Worm (Caenorhabditis elegans): ENCODE results near the gene C17H12.10.

Gene C17H12.10

DNA sequence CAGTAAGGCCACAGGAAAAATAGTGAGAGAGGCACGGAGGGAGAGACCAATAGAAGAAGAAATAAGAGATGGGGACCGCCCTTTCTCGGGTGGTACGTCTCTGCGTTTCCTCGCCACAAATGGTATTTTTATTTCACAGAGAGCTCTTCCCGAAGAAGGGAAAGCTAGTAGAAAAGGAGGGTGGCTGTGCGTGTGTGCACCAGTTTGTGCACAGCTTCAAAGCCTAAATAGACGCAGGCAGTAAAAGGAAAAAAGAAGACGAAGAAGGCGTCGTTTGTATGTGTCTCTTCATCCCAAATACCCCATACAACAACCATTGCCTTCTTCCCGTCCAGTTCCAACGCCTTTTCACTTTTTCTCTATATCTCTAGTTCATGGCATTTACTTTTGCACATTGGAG is 3.2 kb downstream of the C17H12.10 start (continued):
- TF ChIP-seq mdl-1 (tag; optimal IDR thresholded peaks at IDR 0.05) (no peak), nhr-6 (tag; optimal IDR thresholded peaks at IDR 0.05) (peak; percentile 35), R02D3.7 (tag; optimal IDR thresholded peaks at IDR 0.05) (no peak), nhr-11 (tag; optimal IDR thresholded peaks at IDR 0.05) (no peak), mbf-1 (tag; optimal IDR thresholded peaks at IDR 0.05) (no peak), F13H6.1 (tag; optimal IDR thresholded peaks at IDR 0.05) (peak; percentile 74), blmp-1 (tag; optimal IDR thresholded peaks at IDR 0.05; ENCODE audit: insufficient read depth) (no peak), sma-9 (GFP tag; optimal IDR thresholded peaks at IDR 0.05) (peak; percentile 42), sma-9 (tag; optimal IDR thresholded peaks at IDR 0.05) (no peak), nhr-21 (tag; optimal IDR thresholded peaks at IDR 0.05) (no peak), C34F6.9 (tag; optimal IDR thresholded peaks at IDR 0.05) (peak; percentile 74), sma-3 (GFP tag; optimal IDR thresholded peaks at IDR 0.05) (no peak), fos-1 (tag; optimal IDR thresholded peaks at IDR 0.05) (no peak), lin-39 (tag; optimal IDR thresholded peaks at IDR 0.05) (no peak), nhr-237 (tag; optimal IDR thresholded peaks at IDR 0.05) (no peak), nhr-129 (tag; optimal IDR thresholded peaks at IDR 0.05) (peak; percentile 62), Y55F3AM.14 (GFP tag; optimal IDR thresholded peaks at IDR 0.05) (peak; percentile 29), snpc-4 (tag; optimal IDR thresholded peaks at IDR 0.05) (peak; percentile 5), nhr-23 (tag; optimal IDR thresholded peaks at IDR 0.05) (no peak), elt-1 (tag; optimal IDR thresholded peaks at IDR 0.05) (no peak), nhr-12 (tag; optimal IDR thresholded peaks at IDR 0.05) (no peak), ceh-82 (tag; optimal IDR thresholded peaks at IDR 0.05) (peak; percentile 54), lsy-2 (tag; optimal IDR thresholded peaks at IDR 0.05) (peak; percentile 53 to 66)

DNA sequence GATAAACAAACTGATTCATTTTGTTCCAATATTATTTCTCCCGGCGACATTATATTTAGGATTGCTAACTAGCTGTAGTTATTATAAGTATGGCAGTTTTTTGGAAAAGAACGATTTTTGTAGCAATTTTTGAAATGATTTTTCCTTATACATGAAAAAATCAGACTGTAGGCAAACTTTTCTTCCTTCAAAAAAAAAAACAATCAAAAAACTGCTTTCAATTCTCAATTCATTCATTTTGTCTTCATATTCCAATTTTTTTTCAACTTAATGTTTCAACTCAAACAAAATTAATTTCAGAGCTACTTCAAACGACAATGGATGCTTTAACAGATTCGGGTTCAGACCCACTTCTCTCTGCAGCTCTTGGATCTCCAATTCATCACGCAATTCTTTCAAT is 5.2 kb downstream of the C17H12.10 start, which contains the start of gene ceh-48:
TSS of gene ceh-48 (plus strand) at position 301 of the 400 bp plus-strand sequence.
- TF ChIP-seq gmeb-1 (tag; optimal IDR thresholded peaks at IDR 0.05) (no peak), ceh-82 (tag; optimal IDR thresholded peaks at IDR 0.05) (no peak), nhr-25 (tag; optimal IDR thresholded peaks at IDR 0.05) (no peak)

DNA sequence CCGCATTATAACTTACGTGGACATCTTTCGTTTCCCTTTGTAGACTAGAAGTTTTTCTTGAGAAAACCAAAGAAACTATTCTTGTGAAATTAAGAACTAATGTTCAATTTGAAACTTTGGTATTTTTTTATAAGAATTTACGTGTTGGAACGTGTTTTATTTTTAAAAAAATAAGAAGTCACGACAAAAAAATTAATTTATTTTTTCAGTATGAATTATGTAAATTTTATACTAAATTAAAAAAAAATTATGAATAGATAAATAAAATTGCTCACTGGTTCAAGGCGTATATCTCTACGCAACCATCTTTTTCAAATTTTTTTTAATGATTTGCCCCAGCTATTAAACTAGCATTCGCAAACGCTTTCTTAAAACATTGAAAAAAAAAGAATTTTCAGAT is 11.0 kb downstream of the C17H12.10 start, which contains the start of gene C17H12.5:
TSS of gene C17H12.5 (minus strand) at position 101 of the 400 bp plus-strand sequence.
- TF ChIP-seq nhr-25 (tag; optimal IDR thresholded peaks at IDR 0.05): no peak
- TF ChIP-seq ztf-1 (GFP tag; conservative IDR thresholded peaks at IDR 0.05): no peak
- no peak for TF ChIP-seq F13H6.1 (tag; optimal IDR thresholded peaks at IDR 0.05)

DNA sequence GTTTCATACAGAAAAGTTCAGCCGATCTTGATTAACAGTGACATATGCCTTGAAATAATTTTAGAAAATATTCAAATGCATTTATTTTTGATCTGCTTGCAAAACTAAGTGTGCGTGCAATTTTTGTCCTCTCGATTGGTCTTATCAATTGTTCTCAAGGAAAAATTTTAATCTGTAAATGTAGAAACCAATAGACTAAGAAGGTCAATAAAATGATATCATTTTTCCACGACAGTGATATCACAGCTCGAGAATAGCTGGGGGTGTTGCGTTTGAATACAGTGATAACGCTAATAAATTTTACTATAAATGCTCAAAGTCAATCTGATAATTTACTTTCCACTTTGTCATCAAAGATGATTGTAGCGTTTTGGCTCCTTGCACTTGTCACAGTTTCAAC is 11.8 kb downstream of the C17H12.10 start, which contains the start of gene C17H12.8:
TSS of gene C17H12.8 (plus strand) at position 335 of the 400 bp plus-strand sequence.
- TF ChIP-seq sma-9 (GFP tag; optimal IDR thresholded peaks at IDR 0.05) (peak; percentile 48), sma-9 (tag; optimal IDR thresholded peaks at IDR 0.05) (no peak), ama-1 (optimal IDR thresholded peaks at IDR 0.05) (no peak), fos-1 (tag; optimal IDR thresholded peaks at IDR 0.05) (peak; percentile 73)

DNA sequence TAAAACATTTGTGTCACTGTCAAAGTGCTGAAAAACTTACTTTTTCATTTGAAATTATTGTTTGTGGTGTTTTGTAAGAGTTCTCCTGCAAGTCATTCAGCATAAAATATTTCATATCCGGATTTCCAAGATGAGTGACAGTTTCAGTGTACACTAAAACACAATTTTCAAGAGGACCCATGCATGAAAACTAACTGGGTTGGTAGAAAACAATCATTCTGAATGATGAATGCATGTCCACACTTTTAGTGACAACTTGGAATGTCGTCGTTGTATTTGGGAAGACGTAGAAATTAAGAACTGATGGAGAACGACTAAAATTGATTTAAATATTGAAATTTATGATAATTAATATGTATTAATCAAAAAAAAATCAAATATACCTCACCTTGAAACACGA is 15.1 kb downstream of the C17H12.10 start:
- TF ChIP-seq sma-9 (GFP tag; optimal IDR thresholded peaks at IDR 0.05) (no peak), sma-9 (tag; optimal IDR thresholded peaks at IDR 0.05) (no peak), nhr-23 (tag; optimal IDR thresholded peaks at IDR 0.05) (no peak), F13H6.1 (tag; optimal IDR thresholded peaks at IDR 0.05) (no peak), R02D3.7 (tag; optimal IDR thresholded peaks at IDR 0.05) (no peak), mbf-1 (tag; optimal IDR thresholded peaks at IDR 0.05) (no peak), aly-2 (tag; optimal IDR thresholded peaks at IDR 0.05) (no peak), fos-1 (tag; optimal IDR thresholded peaks at IDR 0.05) (no peak), alr-1 (tag; optimal IDR thresholded peaks at IDR 0.05) (no peak), lin-11 (tag; optimal IDR thresholded peaks at IDR 0.05) (no peak), sma-3 (GFP tag; optimal IDR thresholded peaks at IDR 0.05) (no peak), ama-1 (optimal IDR thresholded peaks at IDR 0.05) (no peak), lsy-2 (tag; optimal IDR thresholded peaks at IDR 0.05) (no peak), skn-1 (tag; optimal IDR thresholded peaks at IDR 0.05) (no peak), peb-1 (tag; optimal IDR thresholded peaks at IDR 0.05) (no peak), nhr-11 (tag; optimal IDR thresholded peaks at IDR 0.05) (no peak), unc-55 (GFP tag; optimal IDR thresholded peaks at IDR 0.05) (no peak), ZK546.5 (tag; optimal IDR thresholded peaks at IDR 0.05) (no peak)
